Worm (Caenorhabditis elegans) whole organism, L4 larva: ENCODE measurements around the gene uncp-18.

Source experiments
- T20F7.1 ChIP-seq: fragments of 200-800 bp; sonication (Bioruptor generic); optimal IDR thresholded peaks from 2 replicates; lab custom pipeline; 2018; ENCODE audit warnings: mild to moderate bottlenecking, missing genetic modification characterization, missing compliant biosample characterization
- Y48G9A.11 ChIP-seq: fragments of 200-800 bp; sonication (Bioruptor generic); IDR thresholded peaks from 2 replicates; pipeline ENCODE4 v1.3.6; 2022; ENCODE audit warnings: missing genetic modification reagents, missing genetic modification characterization, missing compliant biosample characterization
- aha-1 ChIP-seq: fragments of 150-350 bp; peaks from one replicate; lab custom pipeline; 2014; ENCODE audit warnings: missing biosample characterization, missing genetic modification characterization
- ama-1 ChIP-seq: fragments of 150-350 bp; optimal IDR thresholded peaks from 2 replicates; lab custom pipeline; 2014; ENCODE audit warnings: inconsistent platforms, mixed read lengths
- attf-4 ChIP-seq: sonication (generic microtip); optimal IDR thresholded peaks from 3 replicates; lab custom pipeline; 2017; ENCODE audit warnings: missing biosample characterization, missing genetic modification characterization
- ceh-28 ChIP-seq: fragments of 150-350 bp; optimal IDR thresholded peaks from 2 replicates; lab custom pipeline; 2014; ENCODE audit warnings: missing biosample characterization, missing genetic modification reagents, missing genetic modification characterization
- ceh-32 ChIP-seq: sonication (generic microtip); optimal IDR thresholded peaks from 2 replicates; lab custom pipeline; 2016; ENCODE audit warnings: mild to moderate bottlenecking, missing genetic modification characterization, missing compliant biosample characterization; ENCODE audit not compliant: poor library complexity
- ceh-62 ChIP-seq: sonication (generic microtip); optimal IDR thresholded peaks from 2 replicates; lab custom pipeline; 2017; ENCODE audit warnings: missing biosample characterization, missing genetic modification characterization
- cey-2 ChIP-seq: sonication (generic microtip); optimal IDR thresholded peaks from 3 replicates; lab custom pipeline; 2017; ENCODE audit warnings: missing genetic modification characterization, mild to moderate bottlenecking, missing compliant biosample characterization, antibody characterized with exemption, borderline replicate concordance; ENCODE audit not compliant: insufficient read depth
- ctbp-1 ChIP-seq: fragments of 200-800 bp; sonication (Bioruptor generic); IDR thresholded peaks from 2 replicates; pipeline ENCODE4 v1.3.6; 2022; ENCODE audit warnings: missing genetic modification reagents, missing genetic modification characterization, missing compliant biosample characterization
- daf-16 ChIP-seq, 3 experiments: sonication (generic microtip); optimal IDR thresholded peaks; 2 replicates each; lab custom pipeline; 2016 to 2017; ENCODE audit warnings: missing genetic modification characterization in 3 of 3, missing genetic modification reagents in 3 of 3, mild to moderate bottlenecking in 2 of 3, missing compliant biosample characterization in 2 of 3, missing biosample characterization in 1 of 3, moderate library complexity in 1 of 3
- daf-19 ChIP-seq: fragments of 200-800 bp; sonication (Bioruptor generic); conservative IDR thresholded peaks from 2 replicates; pipeline ENCODE4 v1.3.6; 2022; ENCODE audit warnings: missing genetic modification characterization, missing compliant biosample characterization
- dmd-8 ChIP-seq: fragments of 200-800 bp; sonication (Bioruptor generic); IDR thresholded peaks from 2 replicates; pipeline ENCODE4 v1.3.6; 2022; ENCODE audit warnings: missing genetic modification characterization, missing compliant biosample characterization
- duxl-1 ChIP-seq: sonication (generic microtip); optimal IDR thresholded peaks from 2 replicates; lab custom pipeline; 2016; ENCODE audit warnings: mild to moderate bottlenecking, missing genetic modification characterization, moderate library complexity, missing compliant biosample characterization; ENCODE audit not compliant: poor library complexity
- dve-1 ChIP-seq: sonication (generic microtip); optimal IDR thresholded peaks from 2 replicates; lab custom pipeline; 2017; ENCODE audit warnings: antibody characterized with exemption, mild to moderate bottlenecking, missing genetic modification characterization, missing compliant biosample characterization; ENCODE audit not compliant: insufficient read depth
- egl-43 ChIP-seq: fragments of 200-800 bp; sonication (Bioruptor generic); IDR thresholded peaks from 2 replicates; pipeline ENCODE4 v1.3.6; 2022; ENCODE audit warnings: missing genetic modification reagents, missing genetic modification characterization, missing compliant biosample characterization
- fkh-10 ChIP-seq: fragments of 150-350 bp; optimal IDR thresholded peaks from 2 replicates; lab custom pipeline; 2014; ENCODE audit warnings: missing biosample characterization, missing genetic modification reagents, missing genetic modification characterization
- fos-1 ChIP-seq: fragments of 150-350 bp; optimal IDR thresholded peaks from 2 replicates; lab custom pipeline; 2014; ENCODE audit warnings: missing biosample characterization, missing genetic modification characterization
- jun-1 ChIP-seq: fragments of 150-350 bp; optimal IDR thresholded peaks from 2 replicates; lab custom pipeline; 2014; ENCODE audit warnings: missing biosample characterization, missing genetic modification reagents, missing genetic modification characterization
- lin-1 ChIP-seq: fragments of 200-800 bp; sonication (Bioruptor generic); IDR thresholded peaks from 2 replicates; pipeline ENCODE4 v1.3.6; 2022; ENCODE audit warnings: missing genetic modification reagents, missing genetic modification characterization, missing compliant biosample characterization
- lin-13 ChIP-seq: fragments of 150-350 bp; optimal IDR thresholded peaks from 2 replicates; lab custom pipeline; 2014; ENCODE audit warnings: missing biosample characterization, missing genetic modification reagents, missing genetic modification characterization
- lin-38 ChIP-seq: fragments of 200-800 bp; sonication (Bioruptor generic); IDR thresholded peaks from 2 replicates; pipeline ENCODE4 v1.3.6; 2022; ENCODE audit warnings: missing genetic modification reagents, missing genetic modification characterization, missing compliant biosample characterization
- mdt-29 ChIP-seq: fragments of 200-800 bp; sonication (Bioruptor generic); IDR thresholded peaks from 2 replicates; pipeline ENCODE4 v1.3.6; 2022; ENCODE audit warnings: missing genetic modification reagents, missing genetic modification characterization, missing compliant biosample characterization
- nhr-102 ChIP-seq: sonication (generic microtip); optimal IDR thresholded peaks from 2 replicates; lab custom pipeline; 2016; ENCODE audit warnings: mild to moderate bottlenecking, missing genetic modification characterization, moderate library complexity, missing compliant biosample characterization
- nhr-237 ChIP-seq: sonication (generic microtip); optimal IDR thresholded peaks from 2 replicates; lab custom pipeline; 2017; ENCODE audit warnings: missing biosample characterization, missing genetic modification characterization
- nhr-28 ChIP-seq: fragments of 150-350 bp; optimal IDR thresholded peaks from 2 replicates; lab custom pipeline; 2014; ENCODE audit warnings: missing biosample characterization, missing genetic modification characterization
- pha-4 ChIP-seq, 2 experiments: fragments of 150-350 bp in 1 of 2; fragments of 200-800 bp in 1 of 2; sonication (Bioruptor generic) in 1 of 2; IDR thresholded peaks in 1 of 2; optimal IDR thresholded peaks in 1 of 2; 2 replicates each; pipeline versions ENCODE4 v1.3.6 to Lab custom; 2014 to 2022; ENCODE audit warnings: missing genetic modification characterization in 2 of 2, missing genetic modification reagents in 2 of 2, missing biosample characterization in 1 of 2, missing compliant biosample characterization in 1 of 2
- sdz-12 ChIP-seq: fragments of 200-800 bp; sonication (Bioruptor generic); optimal IDR thresholded peaks from 2 replicates; lab custom pipeline; 2018; ENCODE audit warnings: mild to moderate bottlenecking, missing genetic modification characterization, missing compliant biosample characterization
- set-16 ChIP-seq: fragments of 200-800 bp; sonication (Bioruptor generic); IDR thresholded peaks from 2 replicates; pipeline ENCODE4 v1.3.6; 2022; ENCODE audit warnings: missing genetic modification reagents, missing genetic modification characterization, missing compliant biosample characterization
- snpc-1.2 ChIP-seq: fragments of 200-800 bp; sonication (Bioruptor generic); IDR thresholded peaks from 2 replicates; pipeline ENCODE4 v1.3.6; 2022; ENCODE audit warnings: missing genetic modification reagents, missing genetic modification characterization, missing compliant biosample characterization
- spr-1 ChIP-seq: sonication (generic microtip); optimal IDR thresholded peaks from 2 replicates; lab custom pipeline; 2016; ENCODE audit warnings: mild to moderate bottlenecking, missing genetic modification characterization, missing compliant biosample characterization
- unc-130 ChIP-seq: sonication (generic microtip); optimal IDR thresholded peaks from 2 replicates; lab custom pipeline; 2016; ENCODE audit warnings: missing genetic modification reagents, missing genetic modification characterization, missing compliant biosample characterization
- unc-39 ChIP-seq: sonication (generic microtip); optimal IDR thresholded peaks from 2 replicates; lab custom pipeline; 2017; ENCODE audit warnings: missing biosample characterization, missing genetic modification characterization
- zip-11 ChIP-seq: fragments of 200-800 bp; sonication (Bioruptor generic); IDR thresholded peaks from 2 replicates; pipeline ENCODE4 v1.3.6; 2022; ENCODE audit warnings: missing genetic modification characterization, missing compliant biosample characterization
- ztf-11 ChIP-seq: fragments of 150-350 bp; optimal IDR thresholded peaks from 2 replicates; lab custom pipeline; 2014; ENCODE audit warnings: missing biosample characterization, missing genetic modification characterization
- ztf-7 ChIP-seq: fragments of 150-350 bp; optimal IDR thresholded peaks from 2 replicates; lab custom pipeline; 2014; ENCODE audit warnings: missing biosample characterization, missing genetic modification characterization

Gene uncp-18

ce11 chrIV:386576-386975 is 3.8 kb upstream of the uncp-18 start, which contains the start of gene T07A9.14 (continued):
- TF ChIP-seq ceh-28 (tag; lab: Kevin White, UChicago) (no peak), ceh-62 (tag; lab: Kevin White, UChicago) (no peak), ztf-11 (tag; lab: Kevin White, UChicago) (no peak), jun-1 (tag; lab: Kevin White, UChicago) (no peak), nhr-102 (tag; lab: Kevin White, UChicago) (no peak), lin-1 (no peak), nhr-237 (tag; lab: Kevin White, UChicago) (no peak), daf-19 (no peak), ctbp-1 (GFP tag; lab: Robert Waterston, UW) (peak; percentile 41), ama-1 (lab: Kevin White, UChicago) (peak; percentile 58), unc-39 (tag; lab: Kevin White, UChicago) (no peak), lin-13 (GFP tag; lab: Kevin White, UChicago) (no peak), Y48G9A.11 (peak; percentile 66; the same call in 1 of the 2 replicates), zip-11 (GFP tag; lab: Robert Waterston, UW) (no peak), mdt-29 (GFP tag; lab: Robert Waterston, UW) (peak; percentile 22; the same call in 1 of the 2 replicates), cey-2 (no peak), ceh-32 (no peak), sdz-12 (GFP tag; lab: Kevin White, UChicago) (no peak), aha-1 (peak; percentile 98), nhr-28 (tag; lab: Kevin White, UChicago) (no peak), fos-1 (tag; lab: Kevin White, UChicago) (no peak), spr-1 (tag; lab: Kevin White, UChicago) (no peak), set-16 (GFP tag; lab: Robert Waterston, UW) (no peak), dve-1 (tag; lab: Kevin White, UChicago) (no peak)

ce11 chrIV:387283-388048 is 2.9 kb upstream of the uncp-18 start:
- peak; percentile 49 for TF ChIP-seq lin-38 (GFP tag; lab: Robert Waterston, UW)
- no peak for TF ChIP-seq dmd-8 (GFP tag; lab: Robert Waterston, UW)
- peak; percentile 14 for TF ChIP-seq unc-130
- no peak for TF ChIP-seq ztf-7 (tag; lab: Kevin White, UChicago)
- TF ChIP-seq ceh-28 (tag; lab: Kevin White, UChicago), result no peak
- TF ChIP-seq dve-1 (tag; lab: Kevin White, UChicago), result no peak
- TF ChIP-seq duxl-1 (tag; lab: Kevin White, UChicago), result no peak
- no peak for TF ChIP-seq ztf-11 (tag; lab: Kevin White, UChicago)
- peak; percentile 71; the same call in 1 of the 2 replicates for TF ChIP-seq egl-43 (GFP tag; lab: Robert Waterston, UW)
- no peak for TF ChIP-seq attf-4
- peak; percentile 80 for TF ChIP-seq set-16 (GFP tag; lab: Robert Waterston, UW)
- peak; percentile 7 for TF ChIP-seq T20F7.1 (GFP tag; lab: Kevin White, UChicago)
- TF ChIP-seq daf-16 (GFP tag; optimal IDR thresholded peaks at IDR 0.05; lab: Kevin White, UChicago), result no peak
- TF ChIP-seq daf-16 (tag; optimal IDR thresholded peaks at IDR 0.05; lab: Kevin White, UChicago), result no peak
- TF ChIP-seq Y48G9A.11, result 0 out of 2 replicates have a peak, but pooled peaks have one; percentile 12
- 0 out of 2 replicates have a peak, but pooled peaks have one; percentile 11 for TF ChIP-seq ctbp-1 (GFP tag; lab: Robert Waterston, UW)
- peak; percentile 32; the same call in 1 of the 2 replicates for TF ChIP-seq pha-4 (GFP tag; IDR thresholded peaks at IDR 0.05; lab: Robert Waterston, UW)
- no peak for TF ChIP-seq pha-4 (tag; optimal IDR thresholded peaks at IDR 0.05; lab: Kevin White, UChicago)
- TF ChIP-seq snpc-1.2, result peak; percentile 65; the same call in 1 of the 2 replicates
- TF ChIP-seq fkh-10 (GFP tag; lab: Kevin White, UChicago), result no peak
